Fruit fly (Drosophila melanogaster): ENCODE measurements around the gene HP1c.

Gene HP1c

DNA sequence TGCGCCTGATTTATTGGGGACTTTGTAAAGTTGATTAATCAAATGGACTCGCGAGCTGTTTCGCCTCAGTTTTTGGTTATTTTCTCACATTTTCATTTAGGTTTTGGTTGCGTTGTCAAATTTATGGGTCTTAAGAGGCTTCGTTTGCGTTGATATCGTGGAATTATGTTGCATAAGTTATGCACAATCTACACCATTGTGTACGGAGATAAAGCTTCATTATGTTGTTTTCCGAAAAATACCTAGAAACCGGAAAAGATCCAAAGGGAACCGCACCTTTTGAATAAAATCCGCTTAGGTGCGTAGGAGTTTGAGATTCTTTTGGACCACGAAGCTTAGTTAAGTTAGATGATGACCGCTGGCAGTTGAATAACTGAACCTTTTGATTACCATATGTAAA, 11.7 kb downstream of the HP1c start:
- no peak for TF ChIP-seq CG17801 (GFP tag; optimal IDR thresholded peaks at IDR 0.05; ENCODE audit: partially characterized antibody)

DNA sequence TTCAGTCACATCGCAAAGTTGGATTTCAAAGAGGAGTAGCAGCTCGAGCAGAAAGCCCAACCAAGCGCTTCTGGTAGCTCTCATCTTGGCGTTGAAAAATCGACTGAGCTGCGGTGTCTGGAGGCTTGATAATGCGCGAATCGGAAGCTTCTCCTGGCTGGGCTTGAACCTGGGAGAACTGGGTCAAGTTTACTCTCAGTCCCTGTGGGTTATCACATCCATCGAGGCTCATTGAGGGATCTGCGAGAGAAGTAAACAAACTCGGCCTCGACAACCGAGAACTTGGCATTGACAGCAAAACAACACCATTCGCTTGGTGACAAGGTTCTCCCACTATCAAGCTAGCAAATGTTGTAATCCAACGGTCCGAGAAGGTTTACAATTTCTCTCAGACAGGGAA, 15.6 kb downstream of the HP1c start, which contains the start of gene Nepl13:
Nepl13 (minus strand) TSS at position 89 of the 400 bp plus-strand sequence.
- TF ChIP-seq CG17801 (GFP tag; optimal IDR thresholded peaks at IDR 0.05; ENCODE audit: partially characterized antibody), result no peak

DNA sequence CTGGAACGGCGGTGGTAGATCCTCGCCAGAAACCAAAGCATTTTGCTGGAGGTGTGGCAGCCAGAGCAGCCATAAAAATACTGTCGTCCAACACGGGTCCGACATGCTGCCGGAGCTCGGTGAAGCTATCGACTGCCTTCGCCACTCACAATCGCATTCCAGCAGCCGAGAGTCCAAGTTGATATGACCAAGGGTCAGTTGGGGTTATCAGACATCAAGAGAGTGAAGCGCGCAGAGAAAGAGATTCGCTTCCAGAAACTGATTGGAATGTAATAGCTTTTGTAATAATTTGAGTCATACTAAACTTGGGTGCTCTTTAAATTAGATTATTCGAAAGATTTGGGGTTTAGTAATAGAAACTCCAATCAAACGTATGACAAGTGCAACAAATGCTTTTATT, 18.2 kb downstream of the HP1c start, which contains the start of gene Nepl14:
Nepl14 (minus strand) TSS at position 125 of the 400 bp plus-strand sequence.
- TF ChIP-seq CG17801 (GFP tag; optimal IDR thresholded peaks at IDR 0.05; ENCODE audit: partially characterized antibody), result no peak

DNA sequence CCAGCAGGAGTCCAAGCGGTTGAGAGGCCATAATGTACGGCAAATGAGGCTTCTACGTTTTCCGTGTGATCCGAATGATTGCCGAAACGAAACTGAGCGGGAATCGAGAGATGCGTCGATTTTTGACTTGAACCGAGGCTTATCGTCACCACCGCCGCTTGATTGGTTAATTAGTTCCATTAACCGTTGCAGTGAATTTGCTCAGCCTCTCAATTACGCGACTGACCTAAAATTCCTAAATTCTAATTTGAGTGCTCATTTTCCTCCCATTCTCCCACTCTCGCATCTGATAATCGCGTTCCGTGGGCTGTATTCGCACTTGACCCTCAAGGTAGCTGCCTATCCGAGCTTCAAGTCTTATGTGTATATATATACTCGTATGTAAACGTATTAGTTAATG, 20.7 kb downstream of the HP1c start, which contains the start of gene Nepl15:
Nepl15 (minus strand) TSS at position 101 of the 400 bp plus-strand sequence.
- TF ChIP-seq CG17801 (GFP tag; optimal IDR thresholded peaks at IDR 0.05; ENCODE audit: partially characterized antibody), result no peak

DNA sequence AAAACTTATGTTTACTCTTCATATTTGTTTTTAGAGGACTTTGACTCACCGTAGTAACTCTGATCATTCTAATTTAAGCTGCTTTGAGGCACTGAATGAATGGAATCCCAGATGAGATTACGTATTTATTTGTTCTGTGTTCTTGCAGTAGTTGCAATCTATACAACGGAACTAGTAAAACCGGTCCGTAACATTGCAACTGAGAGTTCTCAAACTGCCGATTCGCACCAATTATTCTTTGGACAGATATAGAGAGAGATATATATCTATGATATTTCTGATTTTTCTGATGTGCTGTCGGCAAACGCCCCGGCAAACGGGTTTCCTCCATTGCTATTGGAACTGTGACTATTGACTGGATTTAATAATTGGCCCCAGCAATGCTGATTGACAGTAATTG, 22.2 kb downstream of the HP1c start, which contains the start of gene CG13841:
CG13841 (minus strand) TSS at position 101 of the 400 bp plus-strand sequence.
- no peak for TF ChIP-seq CG17801 (GFP tag; optimal IDR thresholded peaks at IDR 0.05; ENCODE audit: partially characterized antibody)

DNA sequence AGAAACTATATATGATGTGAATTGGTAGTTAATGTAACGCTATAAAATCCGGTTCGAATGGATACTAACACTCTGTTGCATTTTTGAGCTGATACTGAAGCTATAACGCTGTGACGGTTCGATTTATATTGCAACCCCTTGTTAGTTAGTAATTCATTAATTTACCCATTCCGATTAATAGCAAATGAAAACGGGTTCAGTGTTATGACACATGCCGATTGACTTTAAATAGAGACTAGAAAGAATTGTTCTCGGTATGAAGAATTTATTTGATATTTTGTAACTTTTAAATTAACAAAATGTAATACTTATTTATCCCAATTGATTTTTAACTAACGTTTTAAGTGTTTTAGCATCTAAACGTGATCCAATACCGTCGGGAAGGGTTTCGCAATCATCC, 23.2 kb downstream of the HP1c start, which contains the start of gene CG43091:
CG43091 (minus strand) TSS at position 101 of the 400 bp plus-strand sequence.
- no peak for TF ChIP-seq CG17801 (GFP tag; optimal IDR thresholded peaks at IDR 0.05; ENCODE audit: partially characterized antibody)

DNA sequence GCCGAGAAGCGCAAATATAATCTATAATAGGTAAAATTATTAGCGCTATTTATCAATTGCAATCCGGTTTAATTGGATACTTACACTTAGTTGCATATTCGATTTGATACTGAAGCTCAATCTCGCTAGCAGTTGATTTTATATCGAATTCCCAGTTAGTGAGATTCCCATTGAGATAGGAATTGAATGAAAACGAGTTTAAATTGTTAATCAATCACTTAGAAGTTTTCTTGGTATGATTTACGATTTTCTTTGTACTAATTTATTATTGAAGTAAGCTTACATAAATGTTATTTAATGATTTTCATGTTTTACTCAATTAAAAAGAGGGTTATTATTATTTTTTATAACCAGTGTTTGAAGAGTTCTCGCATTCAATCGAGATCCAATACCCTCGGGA, 24.1 kb downstream of the HP1c start, which contains the start of gene CG43092:
CG43092 (minus strand) TSS at position 101 of the 400 bp plus-strand sequence.
- no peak for TF ChIP-seq CG17801 (GFP tag; optimal IDR thresholded peaks at IDR 0.05; ENCODE audit: partially characterized antibody)

DNA sequence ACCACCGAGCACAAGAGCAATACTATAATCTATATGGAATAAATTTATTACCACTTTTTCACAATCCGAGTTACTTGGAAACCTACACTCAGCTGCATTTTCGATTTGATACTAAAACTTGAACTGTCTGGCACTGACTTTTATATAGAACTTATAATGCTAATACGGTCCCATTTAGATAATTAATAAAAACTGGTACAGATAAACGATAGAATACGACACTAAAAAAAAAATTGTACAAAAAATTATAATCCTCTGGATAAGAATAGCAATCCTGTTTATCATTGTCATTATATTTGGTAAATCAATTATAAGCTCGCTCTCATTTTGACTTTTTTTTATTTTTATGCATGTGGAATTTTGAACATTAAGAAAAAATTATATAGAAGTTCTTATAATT, 24.8 kb downstream of the HP1c start, which contains the start of gene CG43093:
CG43093 (minus strand) TSS at position 101 of the 400 bp plus-strand sequence.
- TF ChIP-seq CG17801 (GFP tag; optimal IDR thresholded peaks at IDR 0.05; ENCODE audit: partially characterized antibody), result no peak

DNA sequence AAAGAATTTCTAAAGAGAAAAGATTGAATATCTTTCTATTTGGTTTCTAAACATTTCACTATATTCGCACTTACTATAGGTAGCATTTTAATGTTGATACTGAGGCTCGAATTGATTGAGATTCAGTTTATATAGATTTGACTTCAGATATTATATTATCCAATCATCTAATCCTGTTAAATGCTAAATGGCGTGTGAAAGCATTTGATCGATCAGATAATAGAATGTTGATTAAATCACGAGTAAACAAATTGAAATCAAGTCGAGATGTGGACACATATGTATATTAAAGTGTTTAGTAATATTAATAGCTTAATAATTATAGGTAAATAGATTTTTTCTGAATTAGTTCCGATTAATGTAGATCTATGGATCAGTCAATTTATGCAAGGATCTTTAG, 25.5 kb downstream of the HP1c start, which contains the start of gene CG43094:
CG43094 (minus strand) TSS at position 101 of the 400 bp plus-strand sequence.
- TF ChIP-seq CG17801 (GFP tag; optimal IDR thresholded peaks at IDR 0.05; ENCODE audit: partially characterized antibody), result no peak

DNA sequence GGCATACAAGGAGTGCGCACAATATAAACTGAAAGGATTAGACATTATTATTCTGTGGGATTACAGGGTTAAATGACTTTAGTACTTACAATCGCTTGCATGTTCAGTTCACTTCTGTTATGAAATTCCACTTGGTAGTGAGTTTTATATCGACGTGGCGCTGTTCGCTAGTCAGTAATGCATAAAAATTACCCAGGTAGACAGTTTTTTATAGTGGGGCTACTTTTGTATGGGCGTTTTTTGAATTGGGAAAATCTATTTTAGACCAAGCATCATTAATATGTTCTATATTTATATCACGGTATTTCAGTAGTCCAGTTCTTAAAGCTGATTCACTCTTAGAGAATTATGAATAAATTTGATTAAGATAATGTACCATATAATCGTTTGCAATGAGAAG, 26.2 kb downstream of the HP1c start, which contains the start of gene CG43095:
CG43095 (minus strand) TSS at position 101 of the 400 bp plus-strand sequence.
- no peak for TF ChIP-seq CG17801 (GFP tag; optimal IDR thresholded peaks at IDR 0.05; ENCODE audit: partially characterized antibody)

DNA sequence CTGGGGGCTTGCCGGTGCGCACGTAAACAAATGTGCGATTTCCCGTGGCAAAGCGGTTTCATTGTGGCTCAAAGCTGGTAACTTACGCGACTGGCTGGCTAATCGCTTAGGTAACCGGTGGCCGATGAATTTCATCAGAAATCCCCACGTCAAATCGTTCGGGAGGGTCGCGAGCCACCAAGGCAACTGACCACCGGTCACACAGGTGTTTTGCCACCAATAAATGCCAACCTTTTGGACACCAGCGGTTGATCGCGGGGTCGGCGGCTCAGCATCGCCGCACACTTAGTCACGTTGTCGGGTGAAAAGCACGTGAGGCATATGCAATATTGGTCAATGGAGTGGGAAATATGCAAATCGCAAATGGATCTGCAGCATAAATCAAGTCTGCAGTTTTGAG, 31.0 kb downstream of the HP1c start:
- TF ChIP-seq CG17801 (GFP tag; optimal IDR thresholded peaks at IDR 0.05; ENCODE audit: partially characterized antibody), result no peak

DNA sequence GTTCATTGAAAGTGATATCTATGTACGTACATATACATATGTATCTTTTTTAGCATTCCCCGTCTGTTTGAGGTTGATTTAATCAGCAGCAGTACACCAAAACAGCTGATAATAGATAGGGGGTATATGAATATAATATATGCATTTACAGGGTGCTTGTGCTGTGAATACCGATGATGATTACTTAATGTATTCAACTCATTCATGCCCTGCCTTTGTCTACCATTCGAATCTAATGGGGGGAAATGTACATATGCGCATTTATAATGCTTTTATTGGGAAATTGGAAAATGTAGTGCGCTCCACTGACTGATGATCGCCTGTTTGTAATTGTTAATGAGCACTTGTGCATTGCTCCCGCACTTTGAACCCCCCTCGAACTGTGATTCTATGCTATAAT, 34.7 kb downstream of the HP1c start:
- no peak for TF ChIP-seq CG17801 (GFP tag; optimal IDR thresholded peaks at IDR 0.05; ENCODE audit: partially characterized antibody)

DNA sequence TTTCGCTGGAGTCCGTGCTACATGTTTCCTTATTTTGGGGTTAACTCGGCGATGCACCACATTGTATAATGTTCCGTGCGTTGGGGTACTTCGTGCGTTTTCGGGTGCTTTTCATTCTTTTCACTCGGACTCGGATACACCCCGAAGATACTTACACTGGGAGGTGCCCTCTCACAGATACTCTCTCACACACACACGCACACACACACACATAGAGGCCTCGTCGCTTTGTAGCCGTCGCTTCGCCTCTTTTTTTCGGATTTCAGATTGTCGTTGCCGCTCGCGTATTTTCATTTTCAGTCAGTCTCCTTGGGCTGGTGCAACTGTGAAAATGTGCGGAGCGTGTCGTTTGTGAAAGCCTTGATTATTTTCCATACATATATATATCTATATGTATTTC, 36.0 kb downstream of the HP1c start:
- peak; percentile 75 for TF ChIP-seq CG17801 (GFP tag; optimal IDR thresholded peaks at IDR 0.05; ENCODE audit: partially characterized antibody)

DNA sequence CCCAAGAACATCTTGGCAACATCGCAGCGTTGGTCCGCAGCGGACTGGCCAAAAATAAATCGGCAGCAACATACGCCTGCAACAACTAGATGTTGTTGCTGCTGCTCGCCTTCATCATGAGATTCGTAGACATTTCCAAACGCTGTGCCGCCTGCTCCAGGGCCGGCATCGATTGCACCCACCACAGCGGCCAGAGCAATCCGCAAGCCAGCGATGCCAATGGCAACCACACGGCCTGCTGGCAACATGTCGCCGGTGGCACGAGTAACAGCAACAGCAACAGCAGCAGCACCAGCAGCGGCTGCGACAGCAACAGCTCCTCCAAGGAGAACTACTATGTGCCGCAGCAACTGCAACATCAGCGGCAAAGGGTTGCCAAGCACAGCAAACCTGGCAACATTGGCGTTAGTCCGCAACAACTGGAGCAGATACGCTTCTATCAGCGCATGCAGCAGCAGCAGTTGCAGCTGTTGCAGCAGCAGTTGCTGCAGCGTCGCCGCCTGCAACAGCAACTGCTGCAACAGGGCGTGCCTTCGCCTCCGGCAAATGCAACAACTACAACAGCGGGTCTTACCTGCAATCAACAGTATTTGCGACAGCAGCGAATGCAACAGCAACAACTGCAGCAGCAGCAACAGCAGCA, 39.4 kb downstream of the HP1c start:
- no peak for TF ChIP-seq CG17801 (GFP tag; optimal IDR thresholded peaks at IDR 0.05; ENCODE audit: partially characterized antibody)

DNA sequence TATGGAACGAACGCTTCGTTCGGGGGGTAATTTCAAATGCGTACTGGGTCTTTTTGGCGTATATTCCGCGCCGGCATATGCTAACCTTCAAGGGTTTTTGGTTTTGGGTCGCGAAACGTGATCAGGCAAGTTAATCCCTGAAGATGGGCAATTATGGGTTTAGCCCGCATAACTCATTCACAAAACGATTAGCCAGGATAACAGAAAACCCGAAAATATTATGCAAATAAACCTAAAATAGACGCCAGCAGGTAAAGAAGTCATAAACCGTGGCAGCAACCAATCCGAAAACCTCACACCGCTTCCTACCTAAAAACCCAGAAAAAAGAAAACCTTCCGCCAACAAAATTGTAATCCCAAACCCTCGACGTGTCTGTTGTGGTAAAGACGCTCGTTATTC, 43.7 kb downstream of the HP1c start:
- TF ChIP-seq CG17801 (GFP tag; optimal IDR thresholded peaks at IDR 0.05; ENCODE audit: partially characterized antibody), result no peak

DNA sequence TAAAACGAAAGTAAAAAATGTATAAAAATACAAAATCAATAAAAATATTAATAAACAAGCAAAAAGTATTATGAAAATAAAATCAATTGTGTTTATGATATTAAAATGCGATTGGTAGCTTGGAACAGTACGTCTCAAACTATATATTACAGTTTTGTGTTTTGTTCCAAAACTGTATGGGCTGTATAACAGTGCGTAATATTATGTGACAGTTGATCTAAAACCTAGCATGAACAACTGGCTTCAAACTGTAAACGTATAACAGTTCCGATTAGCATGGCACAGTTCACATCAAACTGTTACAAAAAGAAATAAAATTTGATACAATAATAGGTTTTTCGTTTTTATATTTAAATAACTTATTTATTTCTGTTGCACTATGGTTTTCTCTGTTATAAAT, 48.5 kb downstream of the HP1c start:
- TF ChIP-seq CG17801 (GFP tag; optimal IDR thresholded peaks at IDR 0.05; ENCODE audit: partially characterized antibody), result no peak

Measured in ovary, adult (tissue).